Worm (Caenorhabditis elegans) whole organism, mixed stage, embryonic: Measurements from ENCODE around the gene ugt-15.

Source experiments
- nhr-76 ChIP-seq: sonication (generic microtip); optimal IDR thresholded peaks from 2 replicates; lab custom pipeline; 2017; ENCODE audit warnings: missing biosample characterization, missing genetic modification characterization
- sem-2 ChIP-seq: fragments of 200-800 bp; sonication (Bioruptor generic); optimal IDR thresholded peaks from 2 replicates; lab custom pipeline; 2018; ENCODE audit warnings: mild to moderate bottlenecking, missing genetic modification characterization, missing compliant biosample characterization
- snpc-4 ChIP-seq: fragments of 150-350 bp; optimal IDR thresholded peaks from 2 replicates; lab custom pipeline; 2014; ENCODE audit warnings: missing biosample characterization, missing genetic modification characterization
- unc-62 ChIP-seq: fragments of 150-350 bp; optimal IDR thresholded peaks from 2 replicates; lab custom pipeline; 2014; ENCODE audit warnings: missing biosample characterization, missing genetic modification reagents, missing genetic modification characterization

- TF ChIP-seq sem-2 (GFP tag; lab: Kevin White, UChicago) (no peak), snpc-4 (tag; lab: Kevin White, UChicago) (no peak), nhr-76 (tag; lab: Kevin White, UChicago) (no peak), unc-62 (GFP tag; lab: Kevin White, UChicago) (no peak)
Measured at ce11 chrV:12852355-12852754, 25.0 kb downstream of the ugt-15 start.
